Fruit fly (Drosophila melanogaster): ENCODE results near the gene Atg18a.

The Atg18a gene

dm6 chr3L:8153206-8153996, 33.3 kb upstream of the Atg18a start (continued):
- TF ChIP-seq Dek (tag; optimal IDR thresholded peaks at IDR 0.05) = no peak
- TF ChIP-seq CG34422 (GFP tag; IDR thresholded peaks at IDR 0.05) = peak; percentile 70; the same call in 2 of the 3 replicates
- no peak for TF ChIP-seq pho (GFP tag; optimal IDR thresholded peaks at IDR 0.05)
- TF ChIP-seq btn (GFP tag; optimal IDR thresholded peaks at IDR 0.05) = peak; percentile 36
- 0 out of 3 replicates have a peak, but pooled peaks have one; percentile 29 for TF ChIP-seq CG17361 (GFP tag; IDR thresholded peaks at IDR 0.05)
- TF ChIP-seq seq (GFP tag; IDR thresholded peaks at IDR 0.05) = peak; percentile 71
- TF ChIP-seq Spps (tag; optimal IDR thresholded peaks at IDR 0.05) = no peak
- peak; percentile 67 for TF ChIP-seq CG10366 (GFP tag; IDR thresholded peaks at IDR 0.05)
- TF ChIP-seq CG4404 (GFP tag; IDR thresholded peaks at IDR 0.05) = no peak
- TF ChIP-seq Awh (GFP tag; IDR thresholded peaks at IDR 0.05) = peak; percentile 47; the same call in 1 of the 2 replicates
- TF ChIP-seq Fer3 (tag; optimal IDR thresholded peaks at IDR 0.05) = peak; percentile 34
- peak; percentile 26 for TF ChIP-seq Side (GFP tag; optimal IDR thresholded peaks at IDR 0.05)
- no peak for TF ChIP-seq CG31224 (GFP tag; IDR thresholded peaks at IDR 0.05)
- TF ChIP-seq CG15073 (GFP tag; optimal IDR thresholded peaks at IDR 0.05) = no peak
- TF ChIP-seq pzg (GFP tag; optimal IDR thresholded peaks at IDR 0.05) = no peak
- no peak for TF ChIP-seq vnd (GFP tag; IDR thresholded peaks at IDR 0.05; ENCODE audit: partially characterized antibody)
- 0 out of 3 replicates have a peak, but pooled peaks have one; percentile 45 for TF ChIP-seq CG11695 (GFP tag; IDR thresholded peaks at IDR 0.05)
- no peak for TF ChIP-seq CG7357 (GFP tag; IDR thresholded peaks at IDR 0.05)
- TF ChIP-seq stc (GFP tag; IDR thresholded peaks at IDR 0.05) = peak; percentile 60
- TF ChIP-seq CG3847 (GFP tag; IDR thresholded peaks at IDR 0.05) = 0 out of 2 replicates have a peak, but pooled peaks have one; percentile 32
- TF ChIP-seq CG34224 (GFP tag; IDR thresholded peaks at IDR 0.05; ENCODE audit: partially characterized antibody) = no peak
- peak; percentile 33 for TF ChIP-seq CG2712 (tag; optimal IDR thresholded peaks at IDR 0.05)
- TF ChIP-seq Dfd (GFP tag; optimal IDR thresholded peaks at IDR 0.05) = no peak
- TF ChIP-seq CG12769 (tag; optimal IDR thresholded peaks at IDR 0.05) = peak; percentile 5
- TF ChIP-seq Hr3 (GFP tag; optimal IDR thresholded peaks at IDR 0.05) = peak; percentile 43
- peak; percentile 53; the same call in 1 of the 3 replicates for TF ChIP-seq H15 (GFP tag; IDR thresholded peaks at IDR 0.05)
- TF ChIP-seq CG15696 (tag; optimal IDR thresholded peaks at IDR 0.05) = no peak
- no peak for TF ChIP-seq exex (tag; optimal IDR thresholded peaks at IDR 0.05)
- TF ChIP-seq Adf1 (GFP tag; IDR thresholded peaks at IDR 0.05) = no peak
- TF ChIP-seq nom (GFP tag; optimal IDR thresholded peaks at IDR 0.05) = no peak
- peak; percentile 41 for TF ChIP-seq CG33213 (GFP tag; optimal IDR thresholded peaks at IDR 0.05)
- no peak for TF ChIP-seq CG10543 (GFP tag; optimal IDR thresholded peaks at IDR 0.05)
- TF ChIP-seq CG17328 (GFP tag; IDR thresholded peaks at IDR 0.05) = peak; percentile 63
- no peak for TF ChIP-seq CG4707 (GFP tag; optimal IDR thresholded peaks at IDR 0.05)
- no peak for TF ChIP-seq CG10321 (GFP tag; IDR thresholded peaks at IDR 0.05)
- TF ChIP-seq Myb (GFP tag; optimal IDR thresholded peaks at IDR 0.05) = no peak
- TF ChIP-seq CG43689 (GFP tag; IDR thresholded peaks at IDR 0.05) = no peak; the same call in 1 of the 2 replicates
- no peak for TF ChIP-seq aop (GFP tag; IDR thresholded peaks at IDR 0.05)
- no peak for TF ChIP-seq CG7987 (GFP tag; optimal IDR thresholded peaks at IDR 0.05)
- TF ChIP-seq HLHmδ (GFP tag; optimal IDR thresholded peaks at IDR 0.05) = no peak
- TF ChIP-seq Pdp1 (GFP tag; optimal IDR thresholded peaks at IDR 0.05) = peak in 1 of 2 experiments; percentile 63
- TF ChIP-seq ac (GFP tag; optimal IDR thresholded peaks at IDR 0.05) = no peak
- TF ChIP-seq CG9727 (GFP tag; optimal IDR thresholded peaks at IDR 0.05) = peak; percentile 36
- TF ChIP-seq H2.0 (GFP tag; IDR thresholded peaks at IDR 0.05) = peak; percentile 72; the same call in 1 of the 2 replicates
- peak; percentile 41 for TF ChIP-seq bcd (GFP tag; optimal IDR thresholded peaks at IDR 0.05)
- no peak for TF ChIP-seq zfh2 (GFP tag; optimal IDR thresholded peaks at IDR 0.05)
- TF ChIP-seq sd (tag; optimal IDR thresholded peaks at IDR 0.05) = no peak
- no peak for TF ChIP-seq CG13123 (GFP tag; optimal IDR thresholded peaks at IDR 0.05)
- TF ChIP-seq br (optimal IDR thresholded peaks at IDR 0.05) = no peak
- TF ChIP-seq hth (optimal IDR thresholded peaks at IDR 0.05) = no peak

Data from whole organism, embryonic.